Fruit fly (Drosophila melanogaster) whole organism, embryonic: ENCODE data around the gene Ccz1.
A peak's percentile ranks its signal among the peaks of the same experiment; 100 is the strongest.

Experiments
- Blimp-1 ChIP-seq: fragments of 200-800 bp; sonication (Bioruptor generic); optimal IDR thresholded peaks from 3 replicates; lab custom pipeline; 2018; ENCODE audit warnings: missing biosample characterization, missing genetic modification characterization, mild to moderate bottlenecking, moderate library complexity, missing genetic modification reagents
- CG10543 ChIP-seq: fragments of 200-800 bp; sonication (Bioruptor generic); optimal IDR thresholded peaks from 3 replicates; lab custom pipeline; 2017; ENCODE audit warnings: missing biosample characterization, mild to moderate bottlenecking, missing genetic modification characterization, moderate library complexity
- CG11085 ChIP-seq: fragments of 200-800 bp; sonication (Bioruptor generic); IDR thresholded peaks from 2 replicates; pipeline ENCODE4 v1.3.6; 2022; ENCODE audit warnings: missing biosample characterization, missing genetic modification characterization
- CG11504 ChIP-seq: fragments of 200-800 bp; sonication (Bioruptor generic); optimal IDR thresholded peaks from 3 replicates; lab custom pipeline; 2019; ENCODE audit warnings: missing biosample characterization, mild to moderate bottlenecking, missing genetic modification characterization, moderate library complexity
- CG12155 ChIP-seq: fragments of 200-800 bp; sonication (Bioruptor generic); optimal IDR thresholded peaks from 3 replicates; lab custom pipeline; 2016; ENCODE audit warnings: missing biosample characterization, missing genetic modification characterization
- CG12942 ChIP-seq: fragments of 200-800 bp; sonication (Bioruptor generic); optimal IDR thresholded peaks from 3 replicates; lab custom pipeline; 2016; ENCODE audit warnings: missing biosample characterization, missing genetic modification characterization
- CG14014 ChIP-seq: fragments of 200-800 bp; sonication (Bioruptor generic); IDR thresholded peaks from 2 replicates; pipeline ENCODE4 v1.3.6; 2022; ENCODE audit warnings: missing biosample characterization, missing genetic modification characterization
- CG15269 ChIP-seq: fragments of 200-800 bp; sonication (Bioruptor generic); optimal IDR thresholded peaks from 2 replicates; lab custom pipeline; 2018; ENCODE audit warnings: missing biosample characterization, mild to moderate bottlenecking, missing genetic modification characterization, moderate library complexity
- CG15514 ChIP-seq: fragments of 200-800 bp; sonication (Bioruptor generic); optimal IDR thresholded peaks from 3 replicates; lab custom pipeline; 2017; ENCODE audit warnings: missing biosample characterization, missing genetic modification characterization, mild to moderate bottlenecking, moderate library complexity, missing genetic modification reagents
- CG17186 ChIP-seq: fragments of 200-800 bp; sonication (Bioruptor generic); optimal IDR thresholded peaks from 3 replicates; lab custom pipeline; 2017; ENCODE audit warnings: missing biosample characterization, missing genetic modification reagents, missing genetic modification characterization
- CG17612 ChIP-seq: fragments of 200-800 bp; sonication (Bioruptor generic); IDR thresholded peaks from 2 replicates; pipeline ENCODE4 v1.3.6; 2022; ENCODE audit warnings: missing biosample characterization, missing genetic modification characterization
- CG1792 ChIP-seq: fragments of 200-800 bp; sonication (Bioruptor generic); optimal IDR thresholded peaks from 2 replicates; lab custom pipeline; 2016; ENCODE audit warnings: missing biosample characterization, missing genetic modification characterization
- CG18599 ChIP-seq: fragments of 200-800 bp; sonication (Bioruptor generic); optimal IDR thresholded peaks from 3 replicates; lab custom pipeline; 2017; ENCODE audit warnings: missing biosample characterization, missing genetic modification characterization, mild to moderate bottlenecking, moderate library complexity, missing genetic modification reagents
- CG18619 ChIP-seq: fragments of 200-800 bp; sonication (Bioruptor generic); optimal IDR thresholded peaks from 3 replicates; lab custom pipeline; 2017; ENCODE audit warnings: missing biosample characterization, mild to moderate bottlenecking, missing genetic modification characterization
- CG3995 ChIP-seq: fragments of 200-800 bp; sonication (Bioruptor generic); optimal IDR thresholded peaks from 3 replicates; lab custom pipeline; 2016; ENCODE audit warnings: missing biosample characterization, missing genetic modification characterization
- CG7271 ChIP-seq: fragments of 200-800 bp; sonication (Bioruptor generic); optimal IDR thresholded peaks from 2 replicates; lab custom pipeline; 2018; ENCODE audit warnings: missing biosample characterization, mild to moderate bottlenecking, missing genetic modification characterization, moderate library complexity
- CG8359 ChIP-seq: fragments of 200-800 bp; sonication (Bioruptor generic); optimal IDR thresholded peaks from 2 replicates; lab custom pipeline; 2017; ENCODE audit warnings: missing biosample characterization, mild to moderate bottlenecking, missing genetic modification characterization, borderline replicate concordance
- Dbx ChIP-seq: fragments of 200-800 bp; sonication (Bioruptor generic); IDR thresholded peaks from 3 replicates; pipeline ENCODE4 v1.3.6; 2022; ENCODE audit warnings: missing biosample characterization, missing genetic modification characterization
- Deaf1 ChIP-seq: fragments of 200-800 bp; optimal IDR thresholded peaks from 3 replicates; lab custom pipeline; 2019; ENCODE audit warnings: missing biosample characterization, mild to moderate bottlenecking, missing genetic modification characterization, moderate library complexity
- Dek ChIP-seq: fragments of 200-800 bp; sonication (Bioruptor generic); optimal IDR thresholded peaks from 3 replicates; lab custom pipeline; 2019; ENCODE audit warnings: missing biosample characterization, mild to moderate bottlenecking, missing genetic modification characterization, moderate library complexity
- Dip2 ChIP-seq: fragments of 200-800 bp; sonication (Bioruptor generic); IDR thresholded peaks from 2 replicates; pipeline ENCODE4 v1.3.6; 2022; ENCODE audit warnings: missing biosample characterization, missing genetic modification characterization
- Dp ChIP-seq: fragments of 200-800 bp; sonication (Bioruptor generic); optimal IDR thresholded peaks from 2 replicates; lab custom pipeline; 2018; ENCODE audit warnings: missing biosample characterization, mild to moderate bottlenecking, missing genetic modification characterization, moderate library complexity
- Gsc ChIP-seq: fragments of 200-800 bp; sonication (Bioruptor generic); IDR thresholded peaks from 2 replicates; pipeline ENCODE4 v1.3.6; 2022; ENCODE audit warnings: missing biosample characterization, missing genetic modification characterization
- Hr39 ChIP-seq: fragments of >200 bp; optimal IDR thresholded peaks from 2 replicates; lab custom pipeline; 2017
- MBD-R2 ChIP-seq: fragments of 200-800 bp; sonication (Bioruptor generic); IDR thresholded peaks from 2 replicates; pipeline ENCODE4 v1.3.6; 2022; ENCODE audit warnings: missing biosample characterization, missing genetic modification characterization
- Med ChIP-seq: fragments of 200-800 bp; sonication (Bioruptor generic); peaks from one replicate; lab custom pipeline; 2016; ENCODE audit warnings: missing biosample characterization, missing genetic modification characterization, mild to moderate bottlenecking, inconsistent platforms, moderate library complexity
- Nf-YB ChIP-seq: fragments of 200-800 bp; sonication (Bioruptor generic); optimal IDR thresholded peaks from 3 replicates; lab custom pipeline; 2019; ENCODE audit warnings: missing biosample characterization, mild to moderate bottlenecking, missing genetic modification characterization, moderate library complexity
- Six4 ChIP-seq: fragments of 200-800 bp; sonication (Bioruptor generic); optimal IDR thresholded peaks from 2 replicates; lab custom pipeline; 2016; ENCODE audit warnings: missing biosample characterization, missing genetic modification characterization
- Stat92E ChIP-seq, 3 experiments: fragments of >200 bp in 2 of 3; fragments of 200-800 bp in 1 of 3; sonication (Bioruptor generic) in 1 of 3; optimal IDR thresholded peaks; 2 replicates each; lab custom pipeline; 2017 to 2019; ENCODE audit warnings: missing biosample characterization in 3 of 3, missing genetic modification characterization in 3 of 3, mild to moderate bottlenecking in 1 of 3, moderate library complexity in 1 of 3
- Usf ChIP-seq: fragments of 200-800 bp; sonication (Bioruptor generic); optimal IDR thresholded peaks from 2 replicates; lab custom pipeline; 2017; ENCODE audit warnings: missing genotype, missing biosample characterization, missing genetic modification characterization
- az2 ChIP-seq: fragments of 200-800 bp; sonication (Bioruptor generic); optimal IDR thresholded peaks from 3 replicates; lab custom pipeline; 2016; ENCODE audit warnings: missing biosample characterization, missing genetic modification characterization
- bowl ChIP-seq: fragments of 200-800 bp; sonication (Bioruptor generic); IDR thresholded peaks from 2 replicates; pipeline ENCODE4 v1.3.6; 2022; ENCODE audit warnings: missing biosample characterization, missing genetic modification characterization
- cad ChIP-seq: fragments of >200 bp; optimal IDR thresholded peaks from 2 replicates; lab custom pipeline; 2017; ENCODE audit warnings: missing biosample characterization, missing genetic modification characterization
- cg ChIP-seq: fragments of 200-800 bp; sonication (Bioruptor generic); optimal IDR thresholded peaks from 3 replicates; lab custom pipeline; 2019; ENCODE audit warnings: missing biosample characterization, mild to moderate bottlenecking, missing genetic modification characterization, moderate library complexity
- gfzf ChIP-seq: fragments of 200-800 bp; sonication (Bioruptor generic); optimal IDR thresholded peaks from 2 replicates; lab custom pipeline; 2016; ENCODE audit warnings: missing biosample characterization, mild to moderate bottlenecking, missing genetic modification characterization, moderate library complexity
- gro ChIP-seq: fragments of 200-800 bp; sonication (Bioruptor generic); optimal IDR thresholded peaks from 2 replicates; lab custom pipeline; 2016; ENCODE audit warnings: missing biosample characterization, missing genetic modification characterization
- gsb-n ChIP-seq: fragments of 200-800 bp; sonication (Bioruptor generic); optimal IDR thresholded peaks from 3 replicates; lab custom pipeline; 2018; ENCODE audit warnings: missing biosample characterization, mild to moderate bottlenecking, missing genetic modification characterization
- inv ChIP-seq: fragments of 200-800 bp; sonication (Bioruptor generic); IDR thresholded peaks from 2 replicates; pipeline ENCODE4 v1.3.6; 2022; ENCODE audit warnings: missing biosample characterization, missing genetic modification characterization; ENCODE audit not compliant: partially characterized antibody
- klu ChIP-seq: fragments of 200-800 bp; sonication (Bioruptor generic); IDR thresholded peaks from 2 replicates; pipeline ENCODE4 v1.3.6; 2022; ENCODE audit warnings: missing biosample characterization, missing genetic modification characterization
- lab ChIP-seq: fragments of 200-800 bp; sonication (Bioruptor generic); optimal IDR thresholded peaks from 3 replicates; lab custom pipeline; 2017; ENCODE audit warnings: missing biosample characterization, missing genetic modification characterization, mild to moderate bottlenecking, moderate library complexity, missing genetic modification reagents
- mld ChIP-seq: fragments of 200-800 bp; sonication (Bioruptor generic); IDR thresholded peaks from 3 replicates; pipeline ENCODE4 v1.3.6; 2022; ENCODE audit warnings: missing biosample characterization, missing genetic modification characterization; ENCODE audit not compliant: partially characterized antibody
- phol ChIP-seq: fragments of 200-800 bp; sonication (Bioruptor generic); optimal IDR thresholded peaks from 3 replicates; lab custom pipeline; 2018; ENCODE audit warnings: missing biosample characterization, mild to moderate bottlenecking, missing genetic modification characterization, moderate library complexity
- pzg ChIP-seq: fragments of 200-800 bp; sonication (Bioruptor generic); optimal IDR thresholded peaks from 3 replicates; lab custom pipeline; 2018; ENCODE audit warnings: missing biosample characterization, mild to moderate bottlenecking, missing genetic modification characterization, moderate library complexity
- rib ChIP-seq: fragments of 200-800 bp; sonication (Bioruptor generic); IDR thresholded peaks from 2 replicates; pipeline ENCODE4 v1.3.6; 2022; ENCODE audit warnings: missing biosample characterization, missing genetic modification characterization
- stwl ChIP-seq: fragments of 200-800 bp; sonication (Bioruptor generic); optimal IDR thresholded peaks from 3 replicates; lab custom pipeline; 2018; ENCODE audit warnings: missing biosample characterization, mild to moderate bottlenecking, missing genetic modification characterization, moderate library complexity
- sug ChIP-seq: fragments of 200-800 bp; optimal IDR thresholded peaks from 2 replicates; lab custom pipeline; 2019; ENCODE audit warnings: missing biosample characterization, mild to moderate bottlenecking, missing genetic modification characterization, moderate library complexity
- twi ChIP-seq: fragments of 200-800 bp; optimal IDR thresholded peaks from 2 replicates; lab custom pipeline; 2019; ENCODE audit warnings: missing biosample characterization, mild to moderate bottlenecking, missing genetic modification characterization, moderate library complexity
- unc-4 ChIP-seq: fragments of 200-800 bp; sonication (Bioruptor generic); IDR thresholded peaks from 2 replicates; pipeline ENCODE4 v1.3.6; 2022; ENCODE audit warnings: missing biosample characterization, missing genetic modification characterization; ENCODE audit not compliant: partially characterized antibody
- wor ChIP-seq: fragments of 200-800 bp; sonication (Bioruptor generic); IDR thresholded peaks from 2 replicates; pipeline ENCODE4 v1.3.6; 2022; ENCODE audit warnings: missing biosample characterization, missing genetic modification characterization
- z ChIP-seq: fragments of 200-800 bp; sonication (Bioruptor generic); IDR thresholded peaks from 3 replicates; pipeline ENCODE4 v1.3.6; 2022; ENCODE audit warnings: missing biosample characterization, missing genetic modification characterization

The Ccz1 gene

dm6 chr3L:3937806-3938205 lies 38.9 kb upstream of the Ccz1 start, which contains the start of gene CG10866 (continued):
- TF ChIP-seq twi = no peak
- TF ChIP-seq bowl (GFP tag; lab: Robert Waterston, UW) = no peak
- no peak for TF ChIP-seq Six4
- no peak for TF ChIP-seq CG1792
- TF ChIP-seq MBD-R2 = peak; percentile 70
- no peak for TF ChIP-seq sug (tag; lab: Kevin White, UChicago)
- peak; percentile 78 for TF ChIP-seq inv (GFP tag; lab: Robert Waterston, UW)
- TF ChIP-seq CG15514 (GFP tag; lab: Kevin White, UChicago) = peak; percentile 39
- peak; percentile 46 for TF ChIP-seq gfzf (GFP tag; lab: Kevin White, UChicago)
- no peak for TF ChIP-seq Blimp-1 (GFP tag; lab: Kevin White, UChicago)
- TF ChIP-seq CG17186 = peak; percentile 44
- TF ChIP-seq CG12155 (GFP tag; lab: Kevin White, UChicago) = peak; percentile 23
- TF ChIP-seq Dbx = no peak
- TF ChIP-seq gro (GFP tag; lab: Kevin White, UChicago) = peak; percentile 14
- no peak for TF ChIP-seq rib (GFP tag; lab: Robert Waterston, UW)
- TF ChIP-seq gsb-n (tag; lab: Kevin White, UChicago) = no peak
- peak; percentile 73 for TF ChIP-seq pzg (GFP tag; lab: Kevin White, UChicago)
- peak; percentile 84 for TF ChIP-seq unc-4 (GFP tag; lab: Robert Waterston, UW)
- TF ChIP-seq CG7271 (tag; lab: Kevin White, UChicago) = no peak
- TF ChIP-seq phol (tag; lab: Kevin White, UChicago) = peak; percentile 8
- TF ChIP-seq wor (GFP tag; lab: Robert Waterston, UW) = no peak
- no peak for TF ChIP-seq klu (GFP tag; lab: Robert Waterston, UW)
- TF ChIP-seq lab = no peak
- TF ChIP-seq Hr39 = no peak
- TF ChIP-seq Med (GFP tag; lab: Kevin White, UChicago) = peak; percentile 31
- TF ChIP-seq CG14014 (GFP tag; lab: Robert Waterston, UW) = no peak
- TF ChIP-seq mld = 0 out of 3 replicates have a peak, but pooled peaks have one; percentile 8
- TF ChIP-seq stwl (tag; lab: Kevin White, UChicago) = peak; percentile 87
- TF ChIP-seq, all 482 proteins: peak for 56

DNA sequence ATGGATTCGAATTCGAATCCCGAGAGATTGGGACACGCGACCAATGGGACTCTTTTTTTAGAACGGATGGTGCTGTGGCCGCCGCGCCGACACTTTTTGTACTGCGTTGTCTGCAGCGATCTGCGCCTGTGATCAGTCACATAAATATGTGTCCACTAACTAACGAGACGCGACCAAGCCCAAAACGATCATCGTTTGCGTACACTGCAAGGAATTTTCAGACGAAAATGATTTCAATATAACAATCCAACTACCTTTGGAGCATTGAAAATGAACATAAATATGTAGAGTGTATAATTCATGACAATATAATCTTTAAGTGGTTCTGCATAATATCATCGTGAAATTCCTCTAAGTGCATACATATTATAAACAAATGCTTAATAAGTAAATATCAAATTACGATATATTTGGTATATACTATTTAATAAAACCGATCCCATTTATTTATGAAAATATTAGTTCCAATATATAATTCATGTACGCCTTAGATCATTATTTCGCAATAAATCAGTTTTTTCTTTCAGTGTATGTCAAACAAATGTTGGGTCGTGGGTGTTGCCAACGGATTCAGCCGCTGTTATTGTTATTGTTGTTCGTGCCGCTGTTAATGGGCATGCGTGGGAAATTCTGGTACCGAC lies 36.7 kb upstream of the Ccz1 start, which contains the start of gene Eip63F-1:
Gene Eip63F-1, minus strand, starts transcription at position 51 of the 641 bp plus-strand sequence.
- TF ChIP-seq CG17612 (no peak), Gsc (no peak), CG11504 (peak; percentile 86), CG15269 (tag; lab: Kevin White, UChicago) (peak; percentile 79), Nf-YB (GFP tag; lab: Kevin White, UChicago) (peak; percentile 52), Deaf1 (tag; lab: Kevin White, UChicago) (peak; percentile 51), Usf (GFP tag; lab: Kevin White, UChicago) (peak; percentile 45), CG10543 (peak; percentile 57), CG8359 (GFP tag; lab: Kevin White, UChicago) (no peak), az2 (GFP tag; lab: Kevin White, UChicago) (peak; percentile 45), cad (GFP tag; lab: Kevin White, UChicago) (no peak), z (GFP tag; lab: Robert Waterston, UW) (no peak), CG3995 (GFP tag; lab: Kevin White, UChicago) (peak; percentile 14), cg (GFP tag; lab: Kevin White, UChicago) (no peak), Dip2 (GFP tag; lab: Robert Waterston, UW) (no peak), CG18599 (GFP tag; lab: Kevin White, UChicago) (peak; percentile 74), CG18619 (GFP tag; lab: Kevin White, UChicago) (peak; percentile 62), Dp (no peak), Dek (tag; lab: Kevin White, UChicago) (peak; percentile 28), Stat92E (GFP tag; optimal IDR thresholded peaks at IDR 0.05; lab: Kevin White, UChicago) (no peak), CG12942 (GFP tag; lab: Kevin White, UChicago) (peak; percentile 42), CG11085 (GFP tag; lab: Robert Waterston, UW) (no peak)
